Fruit fly (Drosophila melanogaster): ENCODE data around the gene rogdi.

DNA sequence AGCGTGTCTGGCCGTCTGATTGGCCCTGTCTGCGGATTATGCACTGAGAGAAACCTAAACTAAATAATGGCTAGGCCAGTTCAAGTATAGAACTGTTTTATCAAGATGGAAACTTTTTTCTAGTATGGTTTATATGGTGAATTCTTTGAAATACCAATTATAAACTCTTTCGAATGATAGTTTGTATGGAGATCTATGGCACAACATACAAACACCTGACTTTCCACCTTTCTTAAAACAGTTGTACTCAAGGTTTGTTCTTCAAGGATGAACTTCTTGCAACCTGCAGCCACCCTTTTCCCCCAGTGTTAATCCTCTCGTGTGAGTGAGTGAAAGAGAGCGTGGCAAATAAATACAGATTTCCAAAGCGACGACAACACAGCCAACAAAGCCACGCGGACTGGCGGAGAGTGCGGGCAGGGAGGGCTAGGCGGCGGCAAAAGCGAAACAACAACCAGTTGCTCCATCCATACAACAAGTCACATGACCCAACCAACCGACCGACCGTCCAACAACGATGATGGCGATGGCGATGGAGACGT is 45.0 kb upstream of the rogdi start:
- TF ChIP-seq CG12768 (GFP tag; optimal IDR thresholded peaks at IDR 0.05): peak; percentile 79
- peak; percentile 37 for TF ChIP-seq pad (GFP tag; optimal IDR thresholded peaks at IDR 0.05)
- peak; percentile 85 for TF ChIP-seq CG7045 (GFP tag; optimal IDR thresholded peaks at IDR 0.05)
- TF ChIP-seq CG5204 (GFP tag; optimal IDR thresholded peaks at IDR 0.05): peak; percentile 87
- no peak for TF ChIP-seq cnc (optimal IDR thresholded peaks at IDR 0.05)
- TF ChIP-seq bab1 (GFP tag; optimal IDR thresholded peaks at IDR 0.05): no peak
- TF ChIP-seq kay (GFP tag; ENCODE audit: borderline replicate concordance): peak; percentile 82
- TF ChIP-seq CG1620 (GFP tag; optimal IDR thresholded peaks at IDR 0.05): no peak
- TF ChIP-seq ovo (GFP tag; optimal IDR thresholded peaks at IDR 0.05): peak; percentile 3
- TF ChIP-seq CG11617 (GFP tag; optimal IDR thresholded peaks at IDR 0.05): peak; percentile 59
